Worm (Caenorhabditis elegans) whole organism, mixed stage, embryonic: ENCODE measurements around the gene T26H5.14.

ENCODE experiments used
- M03D4.4 ChIP-seq: sonication (generic microtip); optimal IDR thresholded peaks from 2 replicates; lab custom pipeline; 2017; ENCODE audit warnings: mild to moderate bottlenecking, missing genetic modification characterization, missing compliant biosample characterization
- bed-3 ChIP-seq: fragments of 200-800 bp; sonication (Bioruptor generic); optimal IDR thresholded peaks from 3 replicates; lab custom pipeline; 2018; ENCODE audit warnings: mild to moderate bottlenecking, missing genetic modification characterization, moderate library complexity, missing compliant biosample characterization
- blmp-1 ChIP-seq: fragments of 150-350 bp; optimal IDR thresholded peaks from 2 replicates; lab custom pipeline; 2014; ENCODE audit warnings: missing biosample characterization, missing genetic modification characterization
- ceh-39 ChIP-seq: fragments of 150-350 bp; optimal IDR thresholded peaks from 2 replicates; lab custom pipeline; 2014; ENCODE audit warnings: missing biosample characterization, missing genetic modification characterization
- ceh-43 ChIP-seq: fragments of 200-800 bp; sonication (Bioruptor generic); optimal IDR thresholded peaks from 2 replicates; lab custom pipeline; 2018; ENCODE audit warnings: mild to moderate bottlenecking, missing genetic modification characterization, moderate library complexity, missing compliant biosample characterization
- ces-1 ChIP-seq: fragments of 150-350 bp; optimal IDR thresholded peaks from 2 replicates; lab custom pipeline; 2014; ENCODE audit warnings: missing biosample characterization, missing genetic modification reagents, missing genetic modification characterization
- cnd-1 ChIP-seq: fragments of 200-800 bp; sonication (Bioruptor generic); optimal IDR thresholded peaks from 2 replicates; lab custom pipeline; 2018; ENCODE audit warnings: mild to moderate bottlenecking, missing genetic modification characterization, missing compliant biosample characterization
- elt-1 ChIP-seq: sonication (generic microtip); optimal IDR thresholded peaks from 2 replicates; lab custom pipeline; 2017; ENCODE audit warnings: missing genetic modification characterization, mild to moderate bottlenecking, missing compliant biosample characterization, antibody characterized with exemption, moderate library complexity, borderline replicate concordance; ENCODE audit not compliant: insufficient read depth
- elt-3 ChIP-seq: fragments of 150-350 bp; optimal IDR thresholded peaks from 2 replicates; lab custom pipeline; 2014; ENCODE audit warnings: missing biosample characterization, missing genetic modification characterization
- flh-1 ChIP-seq: fragments of 200-800 bp; sonication (Bioruptor generic); optimal IDR thresholded peaks from 2 replicates; lab custom pipeline; 2018; ENCODE audit warnings: mild to moderate bottlenecking, missing genetic modification characterization, moderate library complexity, missing compliant biosample characterization
- ham-2 ChIP-seq: fragments of 200-800 bp; sonication (Bioruptor generic); optimal IDR thresholded peaks from 2 replicates; lab custom pipeline; 2018; ENCODE audit warnings: mild to moderate bottlenecking, missing genetic modification characterization, missing compliant biosample characterization
- hlh-1 ChIP-seq: fragments of 150-350 bp; optimal IDR thresholded peaks from 2 replicates; lab custom pipeline; 2014; ENCODE audit warnings: missing biosample characterization, missing genetic modification reagents, missing genetic modification characterization
- lin-13 ChIP-seq: fragments of 150-350 bp; optimal IDR thresholded peaks from 2 replicates; lab custom pipeline; 2014; ENCODE audit warnings: missing biosample characterization, missing genetic modification characterization
- lin-32 ChIP-seq: fragments of 200-800 bp; sonication (Bioruptor generic); optimal IDR thresholded peaks from 2 replicates; lab custom pipeline; 2018; ENCODE audit warnings: mild to moderate bottlenecking, missing genetic modification characterization, missing compliant biosample characterization
- lsy-2 ChIP-seq: fragments of 150-350 bp; optimal IDR thresholded peaks from 2 replicates; lab custom pipeline; 2014; ENCODE audit warnings: missing biosample characterization, missing genetic modification characterization
- mab-5 ChIP-seq: fragments of 150-350 bp; optimal IDR thresholded peaks from 2 replicates; lab custom pipeline; 2014; ENCODE audit warnings: missing biosample characterization, missing genetic modification characterization
- mep-1 ChIP-seq: fragments of 150-350 bp; optimal IDR thresholded peaks from 2 replicates; lab custom pipeline; 2017; ENCODE audit warnings: missing biosample characterization, missing genetic modification reagents, missing genetic modification characterization, inconsistent platforms
- mls-2 ChIP-seq: sonication (generic microtip); optimal IDR thresholded peaks from 2 replicates; lab custom pipeline; 2016; ENCODE audit warnings: mild to moderate bottlenecking, missing genetic modification characterization, moderate library complexity, missing compliant biosample characterization
- nhr-12 ChIP-seq: fragments of 150-350 bp; optimal IDR thresholded peaks from 2 replicates; lab custom pipeline; 2014; ENCODE audit warnings: missing biosample characterization, missing genetic modification characterization
- nhr-237 ChIP-seq: fragments of 150-350 bp; optimal IDR thresholded peaks from 2 replicates; lab custom pipeline; 2014; ENCODE audit warnings: missing biosample characterization, missing genetic modification characterization
- nhr-28 ChIP-seq: fragments of 150-350 bp; optimal IDR thresholded peaks from 2 replicates; lab custom pipeline; 2014; ENCODE audit warnings: missing biosample characterization, missing genetic modification characterization
- nhr-76 ChIP-seq: sonication (generic microtip); optimal IDR thresholded peaks from 2 replicates; lab custom pipeline; 2017; ENCODE audit warnings: missing biosample characterization, missing genetic modification characterization
- pha-4 ChIP-seq: fragments of 150-350 bp; optimal IDR thresholded peaks from 2 replicates; lab custom pipeline; 2018; ENCODE audit warnings: missing biosample characterization, missing genetic modification reagents, missing genetic modification characterization
- sem-2 ChIP-seq: fragments of 200-800 bp; sonication (Bioruptor generic); optimal IDR thresholded peaks from 2 replicates; lab custom pipeline; 2018; ENCODE audit warnings: mild to moderate bottlenecking, missing genetic modification characterization, missing compliant biosample characterization
- sptf-1 ChIP-seq: sonication (generic microtip); optimal IDR thresholded peaks from 2 replicates; lab custom pipeline; 2017; ENCODE audit warnings: mild to moderate bottlenecking, missing genetic modification characterization, moderate library complexity, missing compliant biosample characterization
- tbx-8 ChIP-seq: fragments of 200-800 bp; sonication (Bioruptor generic); optimal IDR thresholded peaks from 2 replicates; lab custom pipeline; 2018; ENCODE audit warnings: mild to moderate bottlenecking, missing genetic modification characterization, moderate library complexity, missing compliant biosample characterization
- unc-120 ChIP-seq: sonication (generic microtip); optimal IDR thresholded peaks from 2 replicates; lab custom pipeline; 2017; ENCODE audit warnings: missing genetic modification characterization, missing compliant biosample characterization; ENCODE audit not compliant: poor library complexity, severe bottlenecking
- unc-39 ChIP-seq: fragments of 150-350 bp; optimal IDR thresholded peaks from 2 replicates; lab custom pipeline; 2014; ENCODE audit warnings: missing biosample characterization, missing genetic modification characterization
- unc-62 ChIP-seq: fragments of 150-350 bp; optimal IDR thresholded peaks from 2 replicates; lab custom pipeline; 2014; ENCODE audit warnings: missing biosample characterization, missing genetic modification reagents, missing genetic modification characterization
- zip-8 ChIP-seq: fragments of 150-350 bp; optimal IDR thresholded peaks from 2 replicates; lab custom pipeline; 2014; ENCODE audit warnings: missing biosample characterization, missing genetic modification characterization
- ztf-11 ChIP-seq: fragments of 150-350 bp; optimal IDR thresholded peaks from 2 replicates; lab custom pipeline; 2014; ENCODE audit warnings: missing biosample characterization, missing genetic modification characterization

Gene T26H5.14

ce11 chrV:15413847-15414246, 35.1 kb upstream of the T26H5.14 start, which contains the start of gene srh-264:
Gene srh-264, plus strand, starts transcription at chrV:15414147.
- TF ChIP-seq pha-4 (tag; lab: Kevin White, UChicago) (no peak), unc-62 (GFP tag; lab: Kevin White, UChicago) (no peak), ceh-39 (tag; lab: Kevin White, UChicago) (no peak), lin-32 (GFP tag; lab: Kevin White, UChicago) (no peak)

- TF ChIP-seq M03D4.4 (tag; lab: Kevin White, UChicago) (no peak), sptf-1 (no peak), mls-2 (tag; lab: Kevin White, UChicago) (no peak), lin-13 (tag; lab: Kevin White, UChicago) (no peak), pha-4 (tag; lab: Kevin White, UChicago) (no peak), zip-8 (tag; lab: Kevin White, UChicago) (no peak), tbx-8 (GFP tag; lab: Kevin White, UChicago) (no peak), nhr-237 (tag; lab: Kevin White, UChicago) (no peak), mep-1 (tag; lab: Kevin White, UChicago) (no peak), nhr-12 (tag; lab: Kevin White, UChicago) (no peak), mab-5 (tag; lab: Kevin White, UChicago) (no peak), bed-3 (GFP tag; lab: Kevin White, UChicago) (no peak), lin-32 (GFP tag; lab: Kevin White, UChicago) (no peak), nhr-76 (tag; lab: Kevin White, UChicago) (no peak), nhr-28 (tag; lab: Kevin White, UChicago) (no peak)
These were observed 33.0 kb upstream of the T26H5.14 start, which contains the start of gene srh-265 for ce11 chrV:15415951-15416350. Gene srh-265, plus strand, starts transcription at chrV:15416251.

- TF ChIP-seq hlh-1 (tag; lab: Kevin White, UChicago) (no peak), unc-62 (GFP tag; lab: Kevin White, UChicago) (no peak), elt-3 (tag; lab: Kevin White, UChicago) (no peak), lin-13 (tag; lab: Kevin White, UChicago) (no peak), unc-39 (tag; lab: Kevin White, UChicago) (no peak), ztf-11 (tag; lab: Kevin White, UChicago) (no peak), mab-5 (tag; lab: Kevin White, UChicago) (no peak), lsy-2 (tag; lab: Kevin White, UChicago) (no peak), nhr-237 (tag; lab: Kevin White, UChicago) (no peak), sem-2 (GFP tag; lab: Kevin White, UChicago) (no peak), blmp-1 (no peak), ceh-39 (tag; lab: Kevin White, UChicago) (no peak), unc-120 (no peak), lin-32 (GFP tag; lab: Kevin White, UChicago) (no peak), cnd-1 (no peak), ceh-43 (GFP tag; lab: Kevin White, UChicago) (no peak), ham-2 (GFP tag; lab: Kevin White, UChicago) (no peak)
- TF ChIP-seq, all 35 proteins: peak for 0
These were observed 31.1 kb upstream of the T26H5.14 start, which contains the start of gene T06E6.10 for ce11 chrV:15417822-15418221. Gene T06E6.10, plus strand, starts transcription at chrV:15418122.

ce11 chrV:15423601-15424000, 25.4 kb upstream of the T26H5.14 start, which contains the start of gene fbxa-104:
Gene fbxa-104, minus strand, starts transcription at chrV:15423683.
- no peak for TF ChIP-seq unc-39 (tag; lab: Kevin White, UChicago)
- TF ChIP-seq mep-1 (tag; lab: Kevin White, UChicago) = no peak
- no peak for TF ChIP-seq lsy-2 (tag; lab: Kevin White, UChicago)
- no peak for TF ChIP-seq tbx-8 (GFP tag; lab: Kevin White, UChicago)
- TF ChIP-seq M03D4.4 (tag; lab: Kevin White, UChicago) = no peak
- TF ChIP-seq elt-1 = no peak
- no peak for TF ChIP-seq pha-4 (tag; lab: Kevin White, UChicago)
- TF ChIP-seq elt-3 (tag; lab: Kevin White, UChicago) = no peak
- TF ChIP-seq cnd-1 = no peak
- no peak for TF ChIP-seq ces-1 (GFP tag; lab: Kevin White, UChicago)
- no peak for TF ChIP-seq ztf-11 (tag; lab: Kevin White, UChicago)
- no peak for TF ChIP-seq nhr-237 (tag; lab: Kevin White, UChicago)
- TF ChIP-seq unc-120 = no peak
- no peak for TF ChIP-seq unc-62 (GFP tag; lab: Kevin White, UChicago)
- TF ChIP-seq bed-3 (GFP tag; lab: Kevin White, UChicago) = no peak
- no peak for TF ChIP-seq hlh-1 (tag; lab: Kevin White, UChicago)
- no peak for TF ChIP-seq flh-1 (GFP tag; lab: Kevin White, UChicago)
- no peak for TF ChIP-seq mab-5 (tag; lab: Kevin White, UChicago)
